Fruit fly (Drosophila melanogaster) whole organism, embryonic: ENCODE measurements around the gene Ufd4.

ENCODE experiments used
- Asciz ChIP-seq: fragments of 200-800 bp; sonication (Bioruptor generic); optimal IDR thresholded peaks from 2 replicates; lab custom pipeline; 2017; ENCODE audit warnings: missing biosample characterization, mild to moderate bottlenecking, missing genetic modification characterization, missing genetic modification reagents
- Atf3 ChIP-seq: fragments of 200-800 bp; sonication (Bioruptor generic); optimal IDR thresholded peaks from 3 replicates; lab custom pipeline; 2016; ENCODE audit warnings: missing biosample characterization, missing genetic modification characterization
- B-H2 ChIP-seq: fragments of 200-800 bp; sonication (Bioruptor generic); optimal IDR thresholded peaks from 2 replicates; lab custom pipeline; 2018; ENCODE audit warnings: missing biosample characterization, mild to moderate bottlenecking, missing genetic modification characterization
- Bteb2 ChIP-seq: fragments of 200-800 bp; sonication (Bioruptor generic); optimal IDR thresholded peaks from 2 replicates; lab custom pipeline; 2016; ENCODE audit warnings: missing biosample characterization, missing genetic modification characterization
- CG10267 ChIP-seq: fragments of 200-800 bp; sonication (Bioruptor generic); optimal IDR thresholded peaks from 2 replicates; lab custom pipeline; 2018; ENCODE audit warnings: missing biosample characterization, mild to moderate bottlenecking, missing genetic modification characterization, moderate library complexity
- CG12659 ChIP-seq: fragments of 200-800 bp; sonication (Bioruptor generic); optimal IDR thresholded peaks from 3 replicates; lab custom pipeline; 2017; ENCODE audit warnings: mild to moderate bottlenecking, missing biosample characterization, missing genetic modification reagents, missing genetic modification characterization
- CG13287 ChIP-seq: fragments of 200-800 bp; sonication (Bioruptor generic); IDR thresholded peaks from 2 replicates; pipeline ENCODE4 v1.3.6; 2022; ENCODE audit warnings: missing biosample characterization, missing genetic modification characterization; ENCODE audit not compliant: partially characterized antibody
- CG13424 ChIP-seq: fragments of 200-800 bp; sonication (Bioruptor generic); optimal IDR thresholded peaks from 2 replicates; lab custom pipeline; 2019; ENCODE audit warnings: missing biosample characterization, mild to moderate bottlenecking, missing genetic modification characterization, moderate library complexity
- CG1603 ChIP-seq: fragments of 200-800 bp; sonication (Bioruptor generic); optimal IDR thresholded peaks from 2 replicates; lab custom pipeline; 2019; ENCODE audit warnings: missing biosample characterization, mild to moderate bottlenecking, missing genetic modification characterization, moderate library complexity
- CG16813 ChIP-seq: fragments of 200-800 bp; sonication (Bioruptor generic); IDR thresholded peaks from 3 replicates; pipeline ENCODE4 v1.3.6; 2022; ENCODE audit warnings: missing biosample characterization, missing genetic modification characterization; ENCODE audit not compliant: partially characterized antibody
- CG17802 ChIP-seq: fragments of 200-800 bp; sonication (Bioruptor generic); optimal IDR thresholded peaks from 2 replicates; lab custom pipeline; 2018; ENCODE audit warnings: missing biosample characterization, mild to moderate bottlenecking, missing genetic modification characterization, moderate library complexity
- CG2129 ChIP-seq: fragments of 200-800 bp; sonication (Bioruptor generic); IDR thresholded peaks from 2 replicates; pipeline ENCODE4 v1.3.6; 2022; ENCODE audit warnings: missing biosample characterization, missing genetic modification characterization; ENCODE audit not compliant: partially characterized antibody
- CG2712 ChIP-seq: fragments of 200-800 bp; optimal IDR thresholded peaks from 3 replicates; lab custom pipeline; 2019; ENCODE audit warnings: missing biosample characterization, mild to moderate bottlenecking, missing genetic modification characterization, moderate library complexity
- CG30020 ChIP-seq: fragments of 200-800 bp; optimal IDR thresholded peaks from 2 replicates; lab custom pipeline; 2019; ENCODE audit warnings: missing biosample characterization, mild to moderate bottlenecking, missing genetic modification characterization, moderate library complexity
- CG6791 ChIP-seq: fragments of 200-800 bp; sonication (Bioruptor generic); IDR thresholded peaks from 3 replicates; pipeline ENCODE4 v1.3.6; 2022; ENCODE audit warnings: missing biosample characterization, missing genetic modification characterization; ENCODE audit not compliant: partially characterized antibody
- CG6854 ChIP-seq: fragments of 200-800 bp; sonication (Bioruptor generic); optimal IDR thresholded peaks from 3 replicates; lab custom pipeline; 2017; ENCODE audit warnings: missing biosample characterization, mild to moderate bottlenecking, missing genetic modification characterization
- CG7357 ChIP-seq: fragments of 200-800 bp; sonication (Bioruptor generic); IDR thresholded peaks from 3 replicates; pipeline ENCODE4 v1.3.6; 2022; ENCODE audit warnings: missing biosample characterization, missing genetic modification characterization
- CG7963 ChIP-seq: fragments of 200-800 bp; sonication (Bioruptor generic); IDR thresholded peaks from 3 replicates; pipeline ENCODE4 v1.3.6; 2022; ENCODE audit warnings: missing biosample characterization, missing genetic modification characterization; ENCODE audit not compliant: partially characterized antibody
- CG8290 ChIP-seq, 3 experiments: fragments of 200-800 bp; sonication (Bioruptor generic); optimal IDR thresholded peaks; 2 replicates each; lab custom pipeline; 2016 to 2019; ENCODE audit warnings: missing biosample characterization in 3 of 3, missing genetic modification characterization in 3 of 3, mild to moderate bottlenecking in 2 of 3, moderate library complexity in 1 of 3
- Dll ChIP-seq: fragments of 200-800 bp; sonication (Bioruptor generic); IDR thresholded peaks from 4 replicates; pipeline ENCODE4 v1.3.6; 2022; ENCODE audit warnings: missing biosample characterization, missing genetic modification characterization; ENCODE audit not compliant: partially characterized antibody
- Doc3 ChIP-seq: fragments of 200-800 bp; sonication (Bioruptor generic); IDR thresholded peaks from 3 replicates; pipeline ENCODE4 v1.3.6; 2022; ENCODE audit warnings: missing biosample characterization, missing genetic modification characterization; ENCODE audit not compliant: partially characterized antibody
- Dref ChIP-seq: fragments of 200-800 bp; sonication (Bioruptor generic); IDR thresholded peaks from 2 replicates; pipeline ENCODE4 v1.3.6; 2022; ENCODE audit warnings: missing biosample characterization, missing genetic modification characterization
- Hr3 ChIP-seq: fragments of 200-800 bp; sonication (Bioruptor generic); optimal IDR thresholded peaks from 3 replicates; lab custom pipeline; 2016; ENCODE audit warnings: missing biosample characterization, missing genetic modification characterization
- Jarid2 ChIP-seq: fragments of 200-800 bp; sonication (Bioruptor generic); optimal IDR thresholded peaks from 3 replicates; lab custom pipeline; 2017; ENCODE audit warnings: mild to moderate bottlenecking, missing biosample characterization, missing genetic modification reagents, missing genetic modification characterization
- MBD-R2 ChIP-seq: fragments of 200-800 bp; sonication (Bioruptor generic); IDR thresholded peaks from 2 replicates; pipeline ENCODE4 v1.3.6; 2022; ENCODE audit warnings: missing biosample characterization, missing genetic modification characterization
- Max ChIP-seq: fragments of 200-800 bp; sonication (Bioruptor generic); optimal IDR thresholded peaks from 2 replicates; lab custom pipeline; 2016; ENCODE audit warnings: missing biosample characterization, mild to moderate bottlenecking, missing genetic modification characterization
- NFAT ChIP-seq: fragments of 200-800 bp; sonication (Bioruptor generic); IDR thresholded peaks from 2 replicates; pipeline ENCODE4 v1.3.6; 2022; ENCODE audit warnings: missing biosample characterization, missing genetic modification characterization
- Stat92E ChIP-seq, 3 experiments: fragments of >200 bp in 2 of 3; fragments of 200-800 bp in 1 of 3; sonication (Bioruptor generic) in 1 of 3; optimal IDR thresholded peaks; 2 replicates each; lab custom pipeline; 2017 to 2019; ENCODE audit warnings: missing biosample characterization in 3 of 3, missing genetic modification characterization in 3 of 3, mild to moderate bottlenecking in 1 of 3, moderate library complexity in 1 of 3
- hb ChIP-seq: fragments of 200-800 bp; sonication (Bioruptor generic); IDR thresholded peaks from 3 replicates; pipeline ENCODE4 v1.3.6; 2022; ENCODE audit warnings: missing biosample characterization, missing genetic modification characterization; ENCODE audit not compliant: partially characterized antibody
- hbn ChIP-seq: fragments of 200-800 bp; sonication (Bioruptor generic); IDR thresholded peaks from 2 replicates; pipeline ENCODE4 v1.3.6; 2022; ENCODE audit warnings: missing biosample characterization, missing genetic modification characterization; ENCODE audit not compliant: partially characterized antibody
- inv ChIP-seq: fragments of 200-800 bp; sonication (Bioruptor generic); IDR thresholded peaks from 2 replicates; pipeline ENCODE4 v1.3.6; 2022; ENCODE audit warnings: missing biosample characterization, missing genetic modification characterization; ENCODE audit not compliant: partially characterized antibody
- mld ChIP-seq: fragments of 200-800 bp; sonication (Bioruptor generic); IDR thresholded peaks from 3 replicates; pipeline ENCODE4 v1.3.6; 2022; ENCODE audit warnings: missing biosample characterization, missing genetic modification characterization; ENCODE audit not compliant: partially characterized antibody
- nerfin-2 ChIP-seq: fragments of 200-800 bp; sonication (Bioruptor generic); IDR thresholded peaks from 2 replicates; pipeline ENCODE4 v1.3.6; 2022; ENCODE audit warnings: missing biosample characterization, missing genetic modification characterization; ENCODE audit not compliant: partially characterized antibody
- nmo ChIP-seq: fragments of 200-800 bp; sonication (Bioruptor generic); optimal IDR thresholded peaks from 2 replicates; lab custom pipeline; 2018; ENCODE audit warnings: missing biosample characterization, mild to moderate bottlenecking, missing genetic modification characterization, moderate library complexity
- pzg ChIP-seq: fragments of 200-800 bp; sonication (Bioruptor generic); optimal IDR thresholded peaks from 3 replicates; lab custom pipeline; 2018; ENCODE audit warnings: missing biosample characterization, mild to moderate bottlenecking, missing genetic modification characterization, moderate library complexity
- sqz ChIP-seq: fragments of 200-800 bp; sonication (Bioruptor generic); optimal IDR thresholded peaks from 3 replicates; lab custom pipeline; 2018; ENCODE audit warnings: missing biosample characterization, mild to moderate bottlenecking, missing genetic modification characterization
- ssp ChIP-seq: fragments of 200-800 bp; sonication (Bioruptor generic); IDR thresholded peaks from 2 replicates; pipeline ENCODE4 v1.3.6; 2022; ENCODE audit warnings: missing biosample characterization, missing genetic modification characterization
- tna ChIP-seq: fragments of 200-800 bp; sonication (Bioruptor generic); IDR thresholded peaks from 2 replicates; pipeline ENCODE4 v1.3.6; 2022; ENCODE audit warnings: missing biosample characterization, missing genetic modification characterization; ENCODE audit not compliant: partially characterized antibody
- unc-4 ChIP-seq: fragments of 200-800 bp; sonication (Bioruptor generic); IDR thresholded peaks from 2 replicates; pipeline ENCODE4 v1.3.6; 2022; ENCODE audit warnings: missing biosample characterization, missing genetic modification characterization; ENCODE audit not compliant: partially characterized antibody
- vnd ChIP-seq: fragments of 200-800 bp; sonication (Bioruptor generic); IDR thresholded peaks from 3 replicates; pipeline ENCODE4 v1.3.6; 2022; ENCODE audit warnings: missing biosample characterization, missing genetic modification characterization; ENCODE audit not compliant: partially characterized antibody
- zfh1 ChIP-seq: fragments of 200-800 bp; sonication (Bioruptor generic); IDR thresholded peaks from 3 replicates; pipeline ENCODE4 v1.3.6; 2022; ENCODE audit warnings: missing biosample characterization, missing genetic modification characterization

Gene Ufd4

dm6 chr2L:10277362-10277761 is 14.8 kb downstream of the Ufd4 start (continued):
- TF ChIP-seq CG2129 (GFP tag; lab: Robert Waterston, UW) (peak; percentile 64; the same call in 1 of the 2 replicates), vnd (GFP tag; lab: Robert Waterston, UW) (peak; percentile 88), pzg (GFP tag; lab: Kevin White, UChicago) (peak; percentile 75), CG10267 (peak; percentile 17), CG2712 (tag; lab: Kevin White, UChicago) (peak; percentile 32), nerfin-2 (peak; percentile 78), CG13424 (tag; lab: Kevin White, UChicago) (peak; percentile 7), Bteb2 (GFP tag; lab: Kevin White, UChicago) (no peak), Max (GFP tag; lab: Kevin White, UChicago) (no peak), CG1603 (tag; lab: Kevin White, UChicago) (peak; percentile 90), Jarid2 (GFP tag; lab: Kevin White, UChicago) (no peak), MBD-R2 (GFP tag; lab: Robert Waterston, UW) (peak; percentile 37; the same call in 1 of the 2 replicates), nmo (GFP tag; lab: Kevin White, UChicago) (peak; percentile 16), CG6854 (GFP tag; lab: Kevin White, UChicago) (no peak), sqz (no peak), CG6791 (GFP tag; lab: Robert Waterston, UW) (peak; percentile 92), hbn (peak; percentile 61; the same call in 1 of the 2 replicates), CG13287 (GFP tag; lab: Robert Waterston, UW) (peak; percentile 85), CG30020 (peak; percentile 96), Hr3 (GFP tag; lab: Kevin White, UChicago) (no peak), CG12659 (peak; percentile 70), hb (GFP tag; lab: Robert Waterston, UW) (peak; percentile 82), zfh1 (GFP tag; lab: Robert Waterston, UW) (0 out of 3 replicates have a peak, but pooled peaks have one; percentile 12), Dref (GFP tag; lab: Robert Waterston, UW) (peak; percentile 95), Dll (GFP tag; lab: Robert Waterston, UW) (peak; percentile 81), Doc3 (GFP tag; lab: Robert Waterston, UW) (peak; percentile 68), mld (peak; percentile 90), ssp (GFP tag; lab: Robert Waterston, UW) (peak; percentile 82), CG7963 (GFP tag; lab: Robert Waterston, UW) (peak; percentile 84), CG8290 (GFP tag; optimal IDR thresholded peaks at IDR 0.05; lab: Kevin White, UChicago) (peak; percentile 2), CG8290 (tag; optimal IDR thresholded peaks at IDR 0.05; lab: Kevin White, UChicago) (no peak), CG7357 (GFP tag; lab: Robert Waterston, UW) (peak; percentile 93), NFAT (no peak), Stat92E (GFP tag; optimal IDR thresholded peaks at IDR 0.05; lab: Kevin White, UChicago) (no peak), inv (peak; percentile 93), Atf3 (GFP tag; lab: Kevin White, UChicago) (no peak), Asciz (GFP tag; lab: Kevin White, UChicago) (no peak), CG16813 (GFP tag; lab: Robert Waterston, UW) (peak; percentile 90), unc-4 (GFP tag; lab: Robert Waterston, UW) (peak; percentile 75), B-H2 (GFP tag; lab: Kevin White, UChicago) (peak; percentile 9), tna (GFP tag; lab: Robert Waterston, UW) (peak; percentile 89), CG17802 (tag; lab: Kevin White, UChicago) (peak; percentile 59)
- TF ChIP-seq, all 482 proteins: peak for 59
